Worm (Caenorhabditis elegans) whole organism, L1 larva: ENCODE results near the gene F26F12.2.
A peak's percentile ranks its signal among the peaks of the same experiment; 100 is the strongest.

Source experiments
- C04F5.9 ChIP-seq: sonication (generic microtip); optimal IDR thresholded peaks from 2 replicates; lab custom pipeline; 2016; ENCODE audit warnings: missing genetic modification characterization, missing compliant biosample characterization
- F16B12.6 ChIP-seq: fragments of 150-350 bp; optimal IDR thresholded peaks from 2 replicates; lab custom pipeline; 2014; ENCODE audit warnings: missing biosample characterization, missing genetic modification characterization
- Y116A8C.19 ChIP-seq: sonication (generic microtip); optimal IDR thresholded peaks from 2 replicates; lab custom pipeline; 2016; ENCODE audit warnings: missing compliant biosample characterization, missing genetic modification characterization, borderline replicate concordance
- aha-1 ChIP-seq: fragments of 150-350 bp; optimal IDR thresholded peaks from 2 replicates; lab custom pipeline; 2014; ENCODE audit warnings: missing biosample characterization, missing genetic modification characterization
- alr-1 ChIP-seq: fragments of 200-800 bp; sonication (Bioruptor generic); optimal IDR thresholded peaks from 2 replicates; lab custom pipeline; 2018; ENCODE audit warnings: borderline replicate concordance, mild to moderate bottlenecking, missing genetic modification characterization, missing compliant biosample characterization
- aly-2 ChIP-seq: fragments of 150-350 bp; optimal IDR thresholded peaks from 2 replicates; lab custom pipeline; 2014; ENCODE audit warnings: missing biosample characterization, missing genetic modification characterization
- ama-1 ChIP-seq: fragments of 150-350 bp; optimal IDR thresholded peaks from 2 replicates; lab custom pipeline; 2014
- ceh-88 ChIP-seq: fragments of 200-800 bp; sonication (Bioruptor generic); IDR thresholded peaks from 2 replicates; pipeline ENCODE4 v1.3.6; 2022; ENCODE audit warnings: missing genetic modification characterization, missing compliant biosample characterization
- ces-1 ChIP-seq: fragments of 150-350 bp; optimal IDR thresholded peaks from 2 replicates; lab custom pipeline; 2014; ENCODE audit warnings: missing biosample characterization, missing genetic modification reagents, missing genetic modification characterization
- efl-1 ChIP-seq, 4 experiments: fragments of 150-350 bp; optimal IDR thresholded peaks in 3 of 4; peaks in 1 of 4; 1 replicate in 1 of 4; 2 replicates in 3 of 4; lab custom pipeline; 2014; ENCODE audit warnings: missing biosample characterization in 2 of 4, missing genetic modification characterization in 2 of 4, missing genetic modification reagents in 2 of 4
- elt-2 ChIP-seq: sonication (generic microtip); optimal IDR thresholded peaks from 2 replicates; lab custom pipeline; 2016; ENCODE audit warnings: missing genetic modification characterization, mild to moderate bottlenecking, inconsistent platforms, missing compliant biosample characterization, missing genetic modification reagents
- ets-5 ChIP-seq: fragments of 200-800 bp; sonication (Bioruptor generic); IDR thresholded peaks from 2 replicates; pipeline ENCODE4 v1.3.6; 2022; ENCODE audit warnings: missing genetic modification characterization, missing compliant biosample characterization
- fkh-8 ChIP-seq: sonication (generic microtip); optimal IDR thresholded peaks from 2 replicates; lab custom pipeline; 2016; ENCODE audit warnings: mild to moderate bottlenecking, missing genetic modification characterization, missing compliant biosample characterization
- fos-1 ChIP-seq: fragments of 150-350 bp; optimal IDR thresholded peaks from 2 replicates; lab custom pipeline; 2014; ENCODE audit warnings: missing biosample characterization, missing genetic modification characterization
- grh-1 ChIP-seq: fragments of 200-800 bp; sonication (Bioruptor generic); IDR thresholded peaks from 2 replicates; pipeline ENCODE4 v1.3.6; 2022; ENCODE audit warnings: missing genetic modification reagents, missing genetic modification characterization, missing compliant biosample characterization
- hlh-17 ChIP-seq: fragments of 200-800 bp; sonication (Bioruptor generic); optimal IDR thresholded peaks from 2 replicates; lab custom pipeline; 2018; ENCODE audit warnings: missing genetic modification characterization, mild to moderate bottlenecking, missing compliant biosample characterization, moderate library complexity, borderline replicate concordance
- hlh-4 ChIP-seq: sonication (generic microtip); optimal IDR thresholded peaks from 2 replicates; lab custom pipeline; 2016; ENCODE audit warnings: mild to moderate bottlenecking, missing genetic modification characterization, missing compliant biosample characterization
- hpl-2 ChIP-seq: fragments of 150-350 bp; optimal IDR thresholded peaks from 2 replicates; lab custom pipeline; 2014; ENCODE audit warnings: missing biosample characterization, missing genetic modification reagents, missing genetic modification characterization
- irx-1 ChIP-seq: sonication (generic microtip); optimal IDR thresholded peaks from 2 replicates; lab custom pipeline; 2016; ENCODE audit warnings: missing genetic modification characterization, missing compliant biosample characterization
- isw-1 ChIP-seq: fragments of 200-800 bp; sonication (Bioruptor generic); IDR thresholded peaks from 2 replicates; pipeline ENCODE4 v1.3.6; 2022; ENCODE audit warnings: missing genetic modification characterization, missing compliant biosample characterization
- lin-35 ChIP-seq, 2 experiments: fragments of 150-350 bp; optimal IDR thresholded peaks; 2 replicates each; lab custom pipeline; 2014; ENCODE audit warnings: missing biosample characterization in 2 of 2, missing genetic modification characterization in 2 of 2, missing genetic modification reagents in 2 of 2
- lin-39 ChIP-seq: fragments of 150-350 bp; optimal IDR thresholded peaks from 2 replicates; lab custom pipeline; 2014; ENCODE audit warnings: missing biosample characterization, missing genetic modification reagents, missing genetic modification characterization
- lsy-2 ChIP-seq, 2 experiments: fragments of 150-350 bp; optimal IDR thresholded peaks; 2 replicates each; lab custom pipeline; 2014; ENCODE audit warnings: missing biosample characterization in 2 of 2, missing genetic modification characterization in 2 of 2
- mab-9 ChIP-seq: fragments of 200-800 bp; sonication (Bioruptor generic); IDR thresholded peaks from 2 replicates; pipeline ENCODE4 v1.3.6; 2022; ENCODE audit warnings: missing genetic modification reagents, missing genetic modification characterization, missing compliant biosample characterization
- nhr-11 ChIP-seq: fragments of 150-350 bp; optimal IDR thresholded peaks from 2 replicates; lab custom pipeline; 2014; ENCODE audit warnings: missing biosample characterization, missing genetic modification characterization
- nhr-12 ChIP-seq: sonication (generic microtip); optimal IDR thresholded peaks from 2 replicates; lab custom pipeline; 2017; ENCODE audit warnings: missing biosample characterization, missing genetic modification characterization
- nhr-19 ChIP-seq: fragments of 200-800 bp; sonication (Bioruptor generic); conservative IDR thresholded peaks from 2 replicates; pipeline ENCODE4 v1.3.6; 2022; ENCODE audit warnings: missing genetic modification characterization, missing compliant biosample characterization
- nhr-237 ChIP-seq: fragments of 150-350 bp; optimal IDR thresholded peaks from 2 replicates; lab custom pipeline; 2014; ENCODE audit warnings: missing biosample characterization, missing genetic modification characterization
- nhr-71 ChIP-seq: sonication (generic microtip); optimal IDR thresholded peaks from 2 replicates; lab custom pipeline; 2016; ENCODE audit warnings: mild to moderate bottlenecking, missing genetic modification characterization, moderate library complexity, missing compliant biosample characterization
- nhr-84 ChIP-seq: sonication (generic microtip); optimal IDR thresholded peaks from 2 replicates; lab custom pipeline; 2017; ENCODE audit warnings: missing biosample characterization, missing genetic modification characterization
- nhr-85 ChIP-seq: sonication (generic microtip); peaks from one replicate; lab custom pipeline; 2016; ENCODE audit warnings: missing genetic modification characterization, inconsistent platforms, missing compliant biosample characterization
- nhr-90 ChIP-seq: sonication (generic microtip); optimal IDR thresholded peaks from 2 replicates; lab custom pipeline; 2016; ENCODE audit warnings: mild to moderate bottlenecking, missing genetic modification characterization, missing compliant biosample characterization; ENCODE audit not compliant: poor library complexity
- pag-3 ChIP-seq: sonication (generic microtip); optimal IDR thresholded peaks from 2 replicates; lab custom pipeline; 2017; ENCODE audit warnings: missing genetic modification characterization, mild to moderate bottlenecking, missing compliant biosample characterization, antibody characterized with exemption, borderline replicate concordance; ENCODE audit not compliant: insufficient read depth
- pax-3 ChIP-seq: fragments of 200-800 bp; sonication (Bioruptor generic); optimal IDR thresholded peaks from 2 replicates; lab custom pipeline; 2018; ENCODE audit warnings: mild to moderate bottlenecking, missing genetic modification characterization, moderate library complexity, missing compliant biosample characterization
- pqm-1 ChIP-seq: sonication (generic microtip); optimal IDR thresholded peaks from 3 replicates; lab custom pipeline; 2017; ENCODE audit warnings: missing biosample characterization, missing genetic modification characterization
- rnt-1 ChIP-seq: sonication (generic microtip); optimal IDR thresholded peaks from 2 replicates; lab custom pipeline; 2016; ENCODE audit warnings: mild to moderate bottlenecking, missing genetic modification characterization, moderate library complexity, missing compliant biosample characterization
- snu-23 ChIP-seq: sonication (generic microtip); optimal IDR thresholded peaks from 2 replicates; lab custom pipeline; 2016; ENCODE audit warnings: missing genetic modification characterization, missing compliant biosample characterization
- swsn-7 ChIP-seq: sonication (generic microtip); optimal IDR thresholded peaks from 2 replicates; lab custom pipeline; 2016; ENCODE audit warnings: missing genetic modification characterization, missing compliant biosample characterization
- tlp-1 ChIP-seq: fragments of 150-350 bp; optimal IDR thresholded peaks from 2 replicates; lab custom pipeline; 2014; ENCODE audit warnings: missing biosample characterization, missing genetic modification characterization
- unc-30 ChIP-seq: sonication (generic microtip); optimal IDR thresholded peaks from 2 replicates; lab custom pipeline; 2017; ENCODE audit warnings: missing biosample characterization, missing genetic modification characterization
- unc-62 ChIP-seq: fragments of 150-350 bp; optimal IDR thresholded peaks from 2 replicates; lab custom pipeline; 2014; ENCODE audit warnings: missing biosample characterization, missing genetic modification reagents, missing genetic modification characterization
- unc-98 ChIP-seq: fragments of 200-800 bp; sonication (Bioruptor generic); IDR thresholded peaks from 2 replicates; pipeline ENCODE4 v1.3.6; 2022; ENCODE audit warnings: missing genetic modification characterization, missing compliant biosample characterization
- vab-15 ChIP-seq: sonication (generic microtip); optimal IDR thresholded peaks from 2 replicates; lab custom pipeline; 2017; ENCODE audit warnings: missing genotype, mild to moderate bottlenecking, missing genetic modification characterization, missing compliant biosample characterization
- xbp-1 ChIP-seq: sonication (generic microtip); optimal IDR thresholded peaks from 2 replicates; lab custom pipeline; 2016; ENCODE audit warnings: missing genetic modification characterization, missing compliant biosample characterization
- zag-1 ChIP-seq: fragments of 150-350 bp; optimal IDR thresholded peaks from 2 replicates; lab custom pipeline; 2014; ENCODE audit warnings: missing biosample characterization, missing genetic modification characterization
- zip-4 ChIP-seq: fragments of 200-800 bp; sonication (Bioruptor generic); optimal IDR thresholded peaks from 2 replicates; lab custom pipeline; 2018; ENCODE audit warnings: mild to moderate bottlenecking, missing genetic modification characterization, moderate library complexity, missing compliant biosample characterization
- ztf-11 ChIP-seq, 2 experiments: sonication (generic microtip); optimal IDR thresholded peaks; 2 replicates each; lab custom pipeline; 2016 to 2017; ENCODE audit warnings: missing genetic modification characterization in 2 of 2, missing biosample characterization in 1 of 2, missing compliant biosample characterization in 1 of 2
- ztf-4 ChIP-seq: fragments of 150-350 bp; optimal IDR thresholded peaks from 2 replicates; lab custom pipeline; 2014; ENCODE audit warnings: missing biosample characterization, missing genetic modification characterization

The F26F12.2 gene

ce11 chrV:5792031-5792430 is 46.4 kb downstream of the F26F12.2 start, which contains the start of gene ZC250.2:
TSS of gene ZC250.2 (plus strand) at chrV:5792331.
- TF ChIP-seq alr-1 (tag; lab: Kevin White, UChicago) (no peak), irx-1 (tag; lab: Kevin White, UChicago) (no peak), aha-1 (tag; lab: Kevin White, UChicago) (no peak), fkh-8 (tag; lab: Kevin White, UChicago) (no peak), nhr-85 (tag; lab: Kevin White, UChicago) (peak; percentile 48), zip-4 (no peak), nhr-11 (tag; lab: Kevin White, UChicago) (no peak)

- 0 out of 2 replicates have a peak, but pooled peaks have one; percentile 15 for TF ChIP-seq ceh-88 (GFP tag; lab: Robert Waterston, UW)
- peak; percentile 82 to 90 for TF ChIP-seq lsy-2 (tag; optimal IDR thresholded peaks at IDR 0.05; lab: Kevin White, UChicago)
- peak; percentile 49 for TF ChIP-seq aha-1 (tag; lab: Kevin White, UChicago)
- peak; percentile 85 to 88 for TF ChIP-seq efl-1 (optimal IDR thresholded peaks at IDR 0.05; lab: Kevin White, UChicago)
- peak; percentile 76 to 98 for TF ChIP-seq efl-1 (GFP tag; optimal IDR thresholded peaks at IDR 0.05 in 1 of 2; lab: Kevin White, UChicago)
- peak; percentile 60 for TF ChIP-seq F16B12.6 (tag; lab: Kevin White, UChicago)
- no peak for TF ChIP-seq unc-98 (GFP tag; lab: Robert Waterston, UW)
- TF ChIP-seq lin-35 (GFP tag; optimal IDR thresholded peaks at IDR 0.05; lab: Kevin White, UChicago) = peak; percentile 81 to 86
- TF ChIP-seq irx-1 (tag; lab: Kevin White, UChicago) = peak; percentile 83
- peak; percentile 74 for TF ChIP-seq pax-3 (tag; lab: Kevin White, UChicago)
- no peak for TF ChIP-seq nhr-12 (tag; lab: Kevin White, UChicago)
- no peak for TF ChIP-seq hlh-4
- peak; percentile 87 for TF ChIP-seq xbp-1 (tag; lab: Kevin White, UChicago)
- TF ChIP-seq nhr-84 (tag; lab: Kevin White, UChicago) = no peak
- TF ChIP-seq nhr-71 (tag; lab: Kevin White, UChicago) = peak; percentile 92
- TF ChIP-seq unc-62 (GFP tag; lab: Kevin White, UChicago) = no peak
- no peak for TF ChIP-seq aly-2 (tag; lab: Kevin White, UChicago)
- peak; percentile 90 for TF ChIP-seq nhr-90 (tag; lab: Kevin White, UChicago)
- peak; percentile 87 for TF ChIP-seq fkh-8 (tag; lab: Kevin White, UChicago)
- peak; percentile 64 for TF ChIP-seq nhr-237 (tag; lab: Kevin White, UChicago)
- TF ChIP-seq grh-1 (GFP tag; lab: Robert Waterston, UW) = peak; percentile 68
- TF ChIP-seq mab-9 (GFP tag; lab: Robert Waterston, UW) = peak; percentile 55; the same call in 1 of the 2 replicates
- TF ChIP-seq C04F5.9 (tag; lab: Kevin White, UChicago) = peak; percentile 57
- TF ChIP-seq hlh-17 (GFP tag; lab: Kevin White, UChicago) = no peak
- peak; percentile 38 for TF ChIP-seq pag-3 (tag; lab: Kevin White, UChicago)
- TF ChIP-seq ets-5 (GFP tag; lab: Robert Waterston, UW) = no peak
- no peak for TF ChIP-seq pqm-1 (tag; lab: Kevin White, UChicago)
- TF ChIP-seq snu-23 (GFP tag; lab: Kevin White, UChicago) = peak; percentile 89
- no peak for TF ChIP-seq unc-30 (tag; lab: Kevin White, UChicago)
- no peak for TF ChIP-seq zag-1 (tag; lab: Kevin White, UChicago)
- TF ChIP-seq elt-2 = peak; percentile 42
- TF ChIP-seq Y116A8C.19 = no peak
- TF ChIP-seq swsn-7 (tag; lab: Kevin White, UChicago) = peak; percentile 84
- no peak for TF ChIP-seq ama-1 (lab: Kevin White, UChicago)
- TF ChIP-seq fos-1 (tag; lab: Kevin White, UChicago) = peak; percentile 75
- TF ChIP-seq lin-39 (tag; lab: Kevin White, UChicago) = peak; percentile 60
- TF ChIP-seq rnt-1 = peak; percentile 96
- no peak for TF ChIP-seq tlp-1 (tag; lab: Kevin White, UChicago)
- no peak for TF ChIP-seq ces-1 (GFP tag; lab: Kevin White, UChicago)
- TF ChIP-seq nhr-19 (GFP tag; lab: Robert Waterston, UW) = peak; percentile 87
- TF ChIP-seq vab-15 (tag; lab: Kevin White, UChicago) = peak; percentile 24
- peak; percentile 49 for TF ChIP-seq ztf-4 (tag; lab: Kevin White, UChicago)
- TF ChIP-seq ztf-11 (tag; optimal IDR thresholded peaks at IDR 0.05; lab: Kevin White, UChicago) = peak in 1 of 2 experiments; percentile 75
- TF ChIP-seq hpl-2 (GFP tag; lab: Kevin White, UChicago) = no peak
- TF ChIP-seq isw-1 (GFP tag; lab: Robert Waterston, UW) = peak; percentile 73
- TF ChIP-seq zip-4 = peak; percentile 38
Measured at ce11 chrV:5790497-5791280, 47.7 kb downstream of the F26F12.2 start, which contains the start of the genes nhr-142 and F44E7.9. TSS of gene nhr-142 (minus strand) at chrV:5790553. TSS of gene F44E7.9 (plus strand) at chrV:5791230.
